Fruit fly (Drosophila melanogaster) whole organism, embryonic: ENCODE measurements around the gene Atg2.

Experiments
- B-H2 ChIP-seq: fragments of 200-800 bp; sonication (Bioruptor generic); optimal IDR thresholded peaks from 2 replicates; lab custom pipeline; 2018; ENCODE audit warnings: missing biosample characterization, mild to moderate bottlenecking, missing genetic modification characterization
- CG10321 ChIP-seq: fragments of 200-800 bp; sonication (Bioruptor generic); IDR thresholded peaks from 2 replicates; pipeline ENCODE4 v1.3.6; 2022; ENCODE audit warnings: missing biosample characterization, missing genetic modification characterization
- CG10959 ChIP-seq: fragments of 200-800 bp; sonication (Bioruptor generic); IDR thresholded peaks from 2 replicates; pipeline ENCODE4 v1.3.6; 2022; ENCODE audit warnings: missing biosample characterization, missing genetic modification characterization
- CG11456 ChIP-seq: fragments of 200-800 bp; sonication (Bioruptor generic); IDR thresholded peaks from 3 replicates; pipeline ENCODE4 v1.3.6; 2022; ENCODE audit warnings: missing biosample characterization, missing genetic modification characterization
- CG12219 ChIP-seq: fragments of 200-800 bp; sonication (Bioruptor generic); optimal IDR thresholded peaks from 3 replicates; lab custom pipeline; 2018; ENCODE audit warnings: missing biosample characterization, mild to moderate bottlenecking, missing genetic modification characterization
- CG14860 ChIP-seq: fragments of 200-800 bp; sonication (Bioruptor generic); IDR thresholded peaks from 3 replicates; pipeline ENCODE4 v1.3.6; 2022; ENCODE audit warnings: missing biosample characterization, missing genetic modification characterization; ENCODE audit not compliant: partially characterized antibody
- CG18011 ChIP-seq: fragments of 200-800 bp; sonication (Bioruptor generic); optimal IDR thresholded peaks from 2 replicates; lab custom pipeline; 2017; ENCODE audit warnings: missing biosample characterization, missing genetic modification characterization, mild to moderate bottlenecking, moderate library complexity, missing genotype
- CG2116 ChIP-seq: fragments of 200-800 bp; sonication (Bioruptor generic); optimal IDR thresholded peaks from 3 replicates; lab custom pipeline; 2018; ENCODE audit warnings: missing biosample characterization, mild to moderate bottlenecking, missing genetic modification characterization
- CG33557 ChIP-seq: fragments of 200-800 bp; sonication (Bioruptor generic); optimal IDR thresholded peaks from 2 replicates; lab custom pipeline; 2019; ENCODE audit warnings: missing biosample characterization, mild to moderate bottlenecking, missing genetic modification characterization, moderate library complexity
- CG4282 ChIP-seq: fragments of 200-800 bp; sonication (Bioruptor generic); optimal IDR thresholded peaks from 2 replicates; lab custom pipeline; 2016; ENCODE audit warnings: missing biosample characterization, missing genetic modification characterization
- CG4404 ChIP-seq: fragments of 200-800 bp; sonication (Bioruptor generic); IDR thresholded peaks from 2 replicates; pipeline ENCODE4 v1.3.6; 2022; ENCODE audit warnings: missing biosample characterization, missing genetic modification characterization
- CG4730 ChIP-seq: fragments of 200-800 bp; sonication (Bioruptor generic); IDR thresholded peaks from 2 replicates; pipeline ENCODE4 v1.3.6; 2022; ENCODE audit warnings: missing biosample characterization, missing genetic modification characterization
- CG6791 ChIP-seq: fragments of 200-800 bp; sonication (Bioruptor generic); IDR thresholded peaks from 3 replicates; pipeline ENCODE4 v1.3.6; 2022; ENCODE audit warnings: missing biosample characterization, missing genetic modification characterization; ENCODE audit not compliant: partially characterized antibody
- CG7556 ChIP-seq: fragments of 200-800 bp; sonication (Bioruptor generic); optimal IDR thresholded peaks from 2 replicates; lab custom pipeline; 2017; ENCODE audit warnings: missing biosample characterization, mild to moderate bottlenecking, missing genetic modification characterization
- CG7839 ChIP-seq: fragments of 200-800 bp; sonication (Bioruptor generic); optimal IDR thresholded peaks from 3 replicates; lab custom pipeline; 2018; ENCODE audit warnings: missing biosample characterization, mild to moderate bottlenecking, missing genetic modification characterization, moderate library complexity
- CG8359 ChIP-seq: fragments of 200-800 bp; sonication (Bioruptor generic); optimal IDR thresholded peaks from 2 replicates; lab custom pipeline; 2017; ENCODE audit warnings: missing biosample characterization, mild to moderate bottlenecking, missing genetic modification characterization, borderline replicate concordance
- CG8944 ChIP-seq: fragments of 200-800 bp; sonication (Bioruptor generic); optimal IDR thresholded peaks from 3 replicates; lab custom pipeline; 2016; ENCODE audit warnings: missing biosample characterization, missing genetic modification characterization
- Dad ChIP-seq: fragments of 200-800 bp; sonication (Bioruptor generic); optimal IDR thresholded peaks from 3 replicates; lab custom pipeline; 2016; ENCODE audit warnings: missing biosample characterization, missing genetic modification characterization
- Ets65A ChIP-seq: fragments of 200-800 bp; sonication (Bioruptor generic); peaks from one replicate; lab custom pipeline; 2016; ENCODE audit warnings: missing biosample characterization, missing genetic modification characterization
- GATAe ChIP-seq: fragments of 200-800 bp; sonication (Bioruptor generic); conservative IDR thresholded peaks from 2 replicates; pipeline ENCODE4 v1.3.6; 2022; ENCODE audit warnings: missing biosample characterization, missing genetic modification characterization
- H15 ChIP-seq: fragments of 200-800 bp; sonication (Bioruptor generic); IDR thresholded peaks from 3 replicates; pipeline ENCODE4 v1.3.6; 2022; ENCODE audit warnings: missing biosample characterization, missing genetic modification characterization
- HmgZ ChIP-seq: fragments of 200-800 bp; sonication (Bioruptor generic); optimal IDR thresholded peaks from 2 replicates; lab custom pipeline; 2018; ENCODE audit warnings: missing biosample characterization, mild to moderate bottlenecking, missing genetic modification characterization
- Hsf ChIP-seq: fragments of 200-800 bp; sonication (Bioruptor generic); optimal IDR thresholded peaks from 3 replicates; lab custom pipeline; 2016; ENCODE audit warnings: missing biosample characterization, missing genetic modification characterization
- Max ChIP-seq: fragments of 200-800 bp; sonication (Bioruptor generic); optimal IDR thresholded peaks from 2 replicates; lab custom pipeline; 2016; ENCODE audit warnings: missing biosample characterization, mild to moderate bottlenecking, missing genetic modification characterization
- Nf-YB ChIP-seq: fragments of 200-800 bp; sonication (Bioruptor generic); optimal IDR thresholded peaks from 3 replicates; lab custom pipeline; 2019; ENCODE audit warnings: missing biosample characterization, mild to moderate bottlenecking, missing genetic modification characterization, moderate library complexity
- Oaz ChIP-seq: fragments of 200-800 bp; sonication (Bioruptor generic); IDR thresholded peaks from 2 replicates; pipeline ENCODE4 v1.3.6; 2022; ENCODE audit warnings: missing biosample characterization, missing genetic modification characterization
- ash1 ChIP-seq: fragments of 200-800 bp; sonication (Bioruptor generic); optimal IDR thresholded peaks from 2 replicates; lab custom pipeline; 2018; ENCODE audit warnings: missing biosample characterization, mild to moderate bottlenecking, missing genetic modification characterization
- az2 ChIP-seq: fragments of 200-800 bp; sonication (Bioruptor generic); optimal IDR thresholded peaks from 3 replicates; lab custom pipeline; 2016; ENCODE audit warnings: missing biosample characterization, missing genetic modification characterization
- bsh ChIP-seq, 2 experiments: fragments of 200-800 bp; sonication (Bioruptor generic); optimal IDR thresholded peaks; 2 replicates each; lab custom pipeline; 2017 to 2018; ENCODE audit warnings: mild to moderate bottlenecking in 2 of 2, missing biosample characterization in 2 of 2, missing genetic modification characterization in 2 of 2, moderate library complexity in 1 of 2
- btn ChIP-seq: fragments of 200-800 bp; sonication (Bioruptor generic); optimal IDR thresholded peaks from 2 replicates; lab custom pipeline; 2016; ENCODE audit warnings: missing biosample characterization, missing genetic modification characterization
- cas ChIP-seq: fragments of 200-800 bp; sonication (Bioruptor generic); IDR thresholded peaks from 2 replicates; pipeline ENCODE4 v1.3.6; 2022; ENCODE audit warnings: missing biosample characterization, missing genetic modification characterization
- crp ChIP-seq, 2 experiments: fragments of 200-800 bp; sonication (Bioruptor generic); optimal IDR thresholded peaks; 2 replicates in 1 of 2; 3 replicates in 1 of 2; lab custom pipeline; 2017; ENCODE audit warnings: missing biosample characterization in 2 of 2, missing genetic modification characterization in 2 of 2, mild to moderate bottlenecking in 1 of 2, moderate library complexity in 1 of 2
- dysf ChIP-seq: fragments of 200-800 bp; sonication (Bioruptor generic); IDR thresholded peaks from 3 replicates; pipeline ENCODE4 v1.3.6; 2022; ENCODE audit warnings: missing biosample characterization, missing genetic modification characterization
- gcm2 ChIP-seq: fragments of 200-800 bp; sonication (Bioruptor generic); optimal IDR thresholded peaks from 2 replicates; lab custom pipeline; 2016; ENCODE audit warnings: missing biosample characterization, missing genetic modification characterization
- gt ChIP-seq: fragments of 200-800 bp; sonication (Bioruptor generic); IDR thresholded peaks from 2 replicates; pipeline ENCODE4 v1.3.6; 2022; ENCODE audit warnings: missing biosample characterization, missing genetic modification characterization
- her ChIP-seq: fragments of 200-800 bp; sonication (Bioruptor generic); optimal IDR thresholded peaks from 2 replicates; lab custom pipeline; 2016; ENCODE audit warnings: missing biosample characterization, missing genetic modification characterization
- ken ChIP-seq: fragments of 200-800 bp; sonication (Bioruptor generic); IDR thresholded peaks from 3 replicates; pipeline ENCODE4 v1.3.6; 2022; ENCODE audit warnings: missing biosample characterization, missing genetic modification characterization
- lmd ChIP-seq: fragments of 200-800 bp; sonication (Bioruptor generic); IDR thresholded peaks from 2 replicates; pipeline ENCODE4 v1.3.6; 2022; ENCODE audit warnings: missing biosample characterization, missing genetic modification characterization
- mirr ChIP-seq: fragments of 200-800 bp; sonication (Bioruptor generic); optimal IDR thresholded peaks from 3 replicates; lab custom pipeline; 2018; ENCODE audit warnings: missing biosample characterization, mild to moderate bottlenecking, missing genetic modification characterization
- nerfin-1 ChIP-seq: fragments of 200-800 bp; sonication (Bioruptor generic); optimal IDR thresholded peaks from 3 replicates; lab custom pipeline; 2019; ENCODE audit warnings: missing biosample characterization, mild to moderate bottlenecking, missing genetic modification characterization, moderate library complexity
- nom ChIP-seq: fragments of 200-800 bp; sonication (Bioruptor generic); optimal IDR thresholded peaks from 2 replicates; lab custom pipeline; 2017; ENCODE audit warnings: missing biosample characterization, missing genetic modification characterization, mild to moderate bottlenecking, moderate library complexity, missing genetic modification reagents
- p53 ChIP-seq: fragments of 200-800 bp; sonication (Bioruptor generic); optimal IDR thresholded peaks from 2 replicates; lab custom pipeline; 2016; ENCODE audit warnings: missing biosample characterization, missing genetic modification characterization
- repo ChIP-seq: fragments of 200-800 bp; sonication (Bioruptor generic); optimal IDR thresholded peaks from 2 replicates; lab custom pipeline; 2016; ENCODE audit warnings: missing biosample characterization, missing genetic modification characterization
- salm ChIP-seq: fragments of 200-800 bp; sonication (Bioruptor generic); optimal IDR thresholded peaks from 2 replicates; lab custom pipeline; 2018; ENCODE audit warnings: missing biosample characterization, mild to moderate bottlenecking, missing genetic modification characterization
- sens-2 ChIP-seq: fragments of 200-800 bp; sonication (Bioruptor generic); IDR thresholded peaks from 2 replicates; pipeline ENCODE4 v1.3.6; 2022; ENCODE audit warnings: missing biosample characterization, missing genetic modification characterization
- sim ChIP-seq: fragments of 200-800 bp; sonication (Bioruptor generic); IDR thresholded peaks from 2 replicates; pipeline ENCODE4 v1.3.6; 2022; ENCODE audit warnings: missing biosample characterization, missing genetic modification characterization
- sug ChIP-seq: fragments of 200-800 bp; optimal IDR thresholded peaks from 2 replicates; lab custom pipeline; 2019; ENCODE audit warnings: missing biosample characterization, mild to moderate bottlenecking, missing genetic modification characterization, moderate library complexity
- tap ChIP-seq: fragments of 200-800 bp; optimal IDR thresholded peaks from 3 replicates; lab custom pipeline; 2019; ENCODE audit warnings: missing biosample characterization, mild to moderate bottlenecking, missing genetic modification characterization, moderate library complexity
- tna ChIP-seq: fragments of 200-800 bp; sonication (Bioruptor generic); IDR thresholded peaks from 2 replicates; pipeline ENCODE4 v1.3.6; 2022; ENCODE audit warnings: missing biosample characterization, missing genetic modification characterization; ENCODE audit not compliant: partially characterized antibody
- trem ChIP-seq: fragments of 200-800 bp; optimal IDR thresholded peaks from 3 replicates; lab custom pipeline; 2019; ENCODE audit warnings: missing biosample characterization, mild to moderate bottlenecking, missing genetic modification characterization, moderate library complexity
- tx ChIP-seq: fragments of 200-800 bp; sonication (Bioruptor generic); optimal IDR thresholded peaks from 2 replicates; lab custom pipeline; 2016; ENCODE audit warnings: missing biosample characterization, missing genetic modification characterization

Gene Atg2

dm6 chr3L:2745698-2746410, 28.3 kb upstream of the Atg2 start (continued):
- TF ChIP-seq tap (tag; lab: Kevin White, UChicago), result no peak
- TF ChIP-seq gt (GFP tag; lab: Robert Waterston, UW), result no peak
- TF ChIP-seq trem, result no peak
- TF ChIP-seq GATAe, result peak; percentile 33; the same call in 1 of the 2 replicates
- no peak for TF ChIP-seq CG4404 (GFP tag; lab: Robert Waterston, UW)
- no peak for TF ChIP-seq CG12219
- TF ChIP-seq bsh (GFP tag; optimal IDR thresholded peaks at IDR 0.05; lab: Kevin White, UChicago), result no peak
- no peak for TF ChIP-seq Nf-YB (GFP tag; lab: Kevin White, UChicago)
- TF ChIP-seq Oaz (GFP tag; lab: Robert Waterston, UW), result no peak
- TF ChIP-seq CG10321 (GFP tag; lab: Robert Waterston, UW), result peak; percentile 79
- peak; percentile 35; the same call in 1 of the 3 replicates for TF ChIP-seq dysf (GFP tag; lab: Robert Waterston, UW)
- TF ChIP-seq sens-2 (GFP tag; lab: Robert Waterston, UW), result no peak
- no peak for TF ChIP-seq tx (GFP tag; lab: Kevin White, UChicago)
- no peak for TF ChIP-seq nom (GFP tag; lab: Kevin White, UChicago)
- TF ChIP-seq Dad (GFP tag; lab: Kevin White, UChicago), result no peak
- TF ChIP-seq btn (GFP tag; lab: Kevin White, UChicago), result no peak
- TF ChIP-seq Max, result no peak
- no peak for TF ChIP-seq repo (GFP tag; lab: Kevin White, UChicago)
- TF ChIP-seq CG2116, result no peak
- no peak for TF ChIP-seq Ets65A (GFP tag; lab: Kevin White, UChicago)
- TF ChIP-seq CG6791 (GFP tag; lab: Robert Waterston, UW), result no peak
- TF ChIP-seq salm (tag; lab: Kevin White, UChicago), result no peak
- TF ChIP-seq CG18011 (GFP tag; lab: Kevin White, UChicago), result no peak
- no peak for TF ChIP-seq CG4730 (GFP tag; lab: Robert Waterston, UW)
- TF ChIP-seq tna (GFP tag; lab: Robert Waterston, UW), result no peak
- TF ChIP-seq CG8944 (GFP tag; lab: Kevin White, UChicago), result no peak
- no peak for TF ChIP-seq nerfin-1 (tag; lab: Kevin White, UChicago)
- TF ChIP-seq ash1 (GFP tag; lab: Kevin White, UChicago), result no peak
- TF ChIP-seq CG33557 (GFP tag; lab: Kevin White, UChicago), result no peak
- TF ChIP-seq Hsf, result no peak
- no peak for TF ChIP-seq HmgZ (tag; lab: Kevin White, UChicago)
- no peak for TF ChIP-seq her (GFP tag; lab: Kevin White, UChicago)
- TF ChIP-seq lmd (GFP tag; lab: Robert Waterston, UW), result no peak
- TF ChIP-seq cas (GFP tag; lab: Robert Waterston, UW), result no peak
- TF ChIP-seq B-H2 (GFP tag; lab: Kevin White, UChicago), result no peak
- TF ChIP-seq crp (GFP tag; optimal IDR thresholded peaks at IDR 0.05; lab: Kevin White, UChicago), result no peak
- TF ChIP-seq gcm2, result no peak
- TF ChIP-seq H15, result no peak
- TF ChIP-seq az2 (GFP tag; lab: Kevin White, UChicago), result no peak
- TF ChIP-seq CG7839 (tag; lab: Kevin White, UChicago), result no peak
- TF ChIP-seq CG4282 (GFP tag; lab: Kevin White, UChicago), result no peak
- TF ChIP-seq mirr, result peak; percentile 69
- no peak for TF ChIP-seq sim
- peak; percentile 72 for TF ChIP-seq sug (tag; lab: Kevin White, UChicago)
- TF ChIP-seq CG11456, result no peak
- no peak for TF ChIP-seq ken
- no peak for TF ChIP-seq CG14860
- no peak for TF ChIP-seq CG8359 (GFP tag; lab: Kevin White, UChicago)
- TF ChIP-seq CG10959 (GFP tag; lab: Robert Waterston, UW), result no peak
- no peak for TF ChIP-seq CG7556 (GFP tag; lab: Kevin White, UChicago)
- no peak for TF ChIP-seq p53 (GFP tag; lab: Kevin White, UChicago)
